5 worm cellular contexts compared by ENCODE assay signal in genomic region chrIV:7654212-7654778, ce11.
TF ChIP-seq lines count a peak whose summit lies in the region.

Gene nrde-4, minus strand, starts transcription at chrIV:7654262.

TF ChIP-seq in whole organism, L1 larva, 84 proteins besides CTCF, POLR2A, EP300 and RAD21 (continues in another document):
- TF ChIP-seq ces-1 (GFP tag; optimal IDR thresholded peaks at IDR 0.05; lab: Kevin White, UChicago) (no peak), C04F5.9 (tag; optimal IDR thresholded peaks at IDR 0.05; lab: Kevin White, UChicago) (no peak), isw-1 (GFP tag; IDR thresholded peaks at IDR 0.05; lab: Robert Waterston, UW) (peak; percentile 43), tbx-2 (tag; optimal IDR thresholded peaks at IDR 0.05; lab: Kevin White, UChicago) (peak; percentile 50), hpl-2 (GFP tag; optimal IDR thresholded peaks at IDR 0.05; lab: Kevin White, UChicago) (no peak), mep-1 (tag; optimal IDR thresholded peaks at IDR 0.05; lab: Kevin White, UChicago) (peak; percentile 81), lir-3 (tag; optimal IDR thresholded peaks at IDR 0.05; lab: Kevin White, UChicago; ENCODE audit: poor library complexity) (peak; percentile 70), unc-98 (GFP tag; IDR thresholded peaks at IDR 0.05; lab: Robert Waterston, UW) (no peak), snu-23 (GFP tag; optimal IDR thresholded peaks at IDR 0.05; lab: Kevin White, UChicago) (peak; percentile 76), swsn-7 (tag; optimal IDR thresholded peaks at IDR 0.05; lab: Kevin White, UChicago) (peak; percentile 61), nhr-47 (tag; optimal IDR thresholded peaks at IDR 0.05; lab: Kevin White, UChicago) (peak; percentile 61), unc-62 (GFP tag; optimal IDR thresholded peaks at IDR 0.05; lab: Kevin White, UChicago) (no peak), irx-1 (tag; optimal IDR thresholded peaks at IDR 0.05; lab: Kevin White, UChicago) (no peak), elt-3 (tag; optimal IDR thresholded peaks at IDR 0.05; lab: Kevin White, UChicago) (peak in 3 of 6 experiments; percentile 44 to 65 (median 61)), lin-13 (GFP tag; optimal IDR thresholded peaks at IDR 0.05; lab: Kevin White, UChicago) (peak; percentile 67), ceh-8 (GFP tag; optimal IDR thresholded peaks at IDR 0.05; lab: Kevin White, UChicago) (no peak), fkh-10 (GFP tag; optimal IDR thresholded peaks at IDR 0.05; lab: Kevin White, UChicago) (no peak), aly-2 (tag; optimal IDR thresholded peaks at IDR 0.05; lab: Kevin White, UChicago) (no peak)

TF ChIP-seq in whole organism, L3 larva, 47 proteins besides CTCF, POLR2A, EP300 and RAD21 (continues in another document):
- no peak for TF ChIP-seq zag-1 (tag; optimal IDR thresholded peaks at IDR 0.05; lab: Kevin White, UChicago)
- TF ChIP-seq lin-15B (tag; optimal IDR thresholded peaks at IDR 0.05; lab: Kevin White, UChicago), result peak; percentile 85
- TF ChIP-seq ceh-28 (tag; optimal IDR thresholded peaks at IDR 0.05; lab: Kevin White, UChicago), result no peak
- TF ChIP-seq jun-1 (tag; optimal IDR thresholded peaks at IDR 0.05; lab: Kevin White, UChicago), result no peak
- no peak for TF ChIP-seq ama-1 (optimal IDR thresholded peaks at IDR 0.05; lab: Kevin White, UChicago)
- no peak for TF ChIP-seq ZK546.5 (tag; optimal IDR thresholded peaks at IDR 0.05; lab: Kevin White, UChicago)
- peak; percentile 78 for TF ChIP-seq nfya-1 (tag; optimal IDR thresholded peaks at IDR 0.05; lab: Kevin White, UChicago; ENCODE audit: insufficient read depth)
- peak; percentile 43 for TF ChIP-seq nhr-43 (tag; optimal IDR thresholded peaks at IDR 0.05; lab: Kevin White, UChicago; ENCODE audit: poor library complexity, severe bottlenecking)
- TF ChIP-seq fkh-10 (GFP tag; optimal IDR thresholded peaks at IDR 0.05; lab: Kevin White, UChicago), result no peak
- peak; percentile 85 for TF ChIP-seq pha-4 (tag; optimal IDR thresholded peaks at IDR 0.05; lab: Kevin White, UChicago)
- TF ChIP-seq elt-3 (tag; optimal IDR thresholded peaks at IDR 0.05; lab: Kevin White, UChicago), result peak in 1 of 3 experiments; percentile 25
- TF ChIP-seq sea-2 (GFP tag; optimal IDR thresholded peaks at IDR 0.05; lab: Kevin White, UChicago), result no peak
- no peak for TF ChIP-seq nhr-11 (tag; optimal IDR thresholded peaks at IDR 0.05; lab: Kevin White, UChicago)
- no peak for TF ChIP-seq egl-5 (tag; optimal IDR thresholded peaks at IDR 0.05; lab: Kevin White, UChicago)
- TF ChIP-seq nhr-67 (tag; optimal IDR thresholded peaks at IDR 0.05; lab: Kevin White, UChicago), result no peak
- TF ChIP-seq mdl-1 (tag; optimal IDR thresholded peaks at IDR 0.05; lab: Kevin White, UChicago), result no peak
- TF ChIP-seq nhr-76 (tag; optimal IDR thresholded peaks at IDR 0.05; lab: Kevin White, UChicago), result no peak
- peak; percentile 69 for TF ChIP-seq lin-39 (tag; optimal IDR thresholded peaks at IDR 0.05; lab: Kevin White, UChicago)
- no peak for TF ChIP-seq ceh-82 (tag; optimal IDR thresholded peaks at IDR 0.05; lab: Kevin White, UChicago)

TF ChIP-seq in whole organism, early embryonic, 17 proteins besides CTCF, POLR2A, EP300 and RAD21:
- TF ChIP-seq hmbx-1 (tag; optimal IDR thresholded peaks at IDR 0.05; lab: Kevin White, UChicago) (no peak), scrt-1 (GFP tag; IDR thresholded peaks at IDR 0.05; lab: Robert Waterston, UW) (no peak), tra-4 (tag; optimal IDR thresholded peaks at IDR 0.05; lab: Kevin White, UChicago) (no peak), F13C5.2 (tag; optimal IDR thresholded peaks at IDR 0.05; lab: Kevin White, UChicago) (peak; percentile 16), flt-1 (GFP tag; IDR thresholded peaks at IDR 0.05; lab: Robert Waterston, UW) (no peak), tbx-37 (GFP tag; conservative IDR thresholded peaks at IDR 0.05; lab: Robert Waterston, UW) (no peak), sea-1 (GFP tag; conservative IDR thresholded peaks at IDR 0.05; lab: Robert Waterston, UW) (no peak), aly-1 (tag; optimal IDR thresholded peaks at IDR 0.05; lab: Kevin White, UChicago) (no peak), hnd-1 (tag; optimal IDR thresholded peaks at IDR 0.05; lab: Kevin White, UChicago) (no peak), pes-1 (GFP tag; IDR thresholded peaks at IDR 0.05; lab: Robert Waterston, UW) (peak; percentile 49; the same call in 1 of the 2 replicates), ceh-13 (GFP tag; optimal IDR thresholded peaks at IDR 0.05; lab: Kevin White, UChicago) (no peak), ama-1 (optimal IDR thresholded peaks at IDR 0.05; lab: Kevin White, UChicago) (no peak), ets-7 (tag; optimal IDR thresholded peaks at IDR 0.05; lab: Kevin White, UChicago) (no peak), hmg-4 (GFP tag; optimal IDR thresholded peaks at IDR 0.05; lab: Kevin White, UChicago) (no peak)

TF ChIP-seq in whole organism, midembryonic, 9 proteins besides CTCF, POLR2A, EP300 and RAD21:
- TF ChIP-seq flt-1 (GFP tag; IDR thresholded peaks at IDR 0.05; lab: Robert Waterston, UW) (peak; percentile 70; the same call in 1 of the 2 replicates), ztf-23 (GFP tag; IDR thresholded peaks at IDR 0.05; lab: Robert Waterston, UW) (peak; percentile 85), klf-2 (GFP tag; conservative IDR thresholded peaks at IDR 0.05; lab: Robert Waterston, UW) (no peak), ref-1 (GFP tag; conservative IDR thresholded peaks at IDR 0.05; lab: Robert Waterston, UW) (no peak), ztf-29 (GFP tag; IDR thresholded peaks at IDR 0.05; lab: Robert Waterston, UW) (0 out of 2 replicates have a peak, but pooled peaks have one; percentile 12), tab-1 (GFP tag; IDR thresholded peaks at IDR 0.05; lab: Robert Waterston, UW) (no peak), T22C8.4 (GFP tag; IDR thresholded peaks at IDR 0.05; lab: Robert Waterston, UW) (no peak), med-1 (GFP tag; optimal IDR thresholded peaks at IDR 0.05; lab: Kevin White, UChicago; ENCODE audit: insufficient read depth) (no peak), cog-1 (tag; optimal IDR thresholded peaks at IDR 0.05; lab: Kevin White, UChicago) (peak; percentile 41)

TF ChIP-seq in whole organism, young adult, 124 proteins besides CTCF, POLR2A, EP300 and RAD21:
- TF ChIP-seq hmg-1.2 (GFP tag; IDR thresholded peaks at IDR 0.05; lab: Robert Waterston, UW) (peak; percentile 31; the same call in 1 of the 2 replicates), attf-6 (GFP tag; IDR thresholded peaks at IDR 0.05; lab: Robert Waterston, UW) (no peak), ceh-100 (GFP tag; IDR thresholded peaks at IDR 0.05; lab: Robert Waterston, UW) (peak; percentile 96), cebp-1 (GFP tag; IDR thresholded peaks at IDR 0.05; lab: Robert Waterston, UW) (no peak), cebp-1 (tag; optimal IDR thresholded peaks at IDR 0.05; lab: Kevin White, UChicago) (peak; percentile 54), F52B5.7 (tag; optimal IDR thresholded peaks at IDR 0.05; lab: Kevin White, UChicago) (no peak), attf-5 (GFP tag; optimal IDR thresholded peaks at IDR 0.05; lab: Kevin White, UChicago) (peak; percentile 77), ZK185.1 (tag; optimal IDR thresholded peaks at IDR 0.05; lab: Kevin White, UChicago; ENCODE audit: poor library complexity, severe bottlenecking) (peak; percentile 34), bed-1 (GFP tag; IDR thresholded peaks at IDR 0.05; lab: Robert Waterston, UW) (no peak), ceh-91 (GFP tag; IDR thresholded peaks at IDR 0.05; lab: Robert Waterston, UW) (peak; percentile 28; the same call in 1 of the 2 replicates), snpc-4 (GFP tag; optimal IDR thresholded peaks at IDR 0.05; lab: Kevin White, UChicago) (no peak), snpc-4 (tag; optimal IDR thresholded peaks at IDR 0.05; lab: Kevin White, UChicago) (peak in 3 of 4 experiments; percentile 15 to 56 (median 52)), mcd-1 (GFP tag; IDR thresholded peaks at IDR 0.05; lab: Robert Waterston, UW) (peak; percentile 95), ztf-28 (GFP tag; IDR thresholded peaks at IDR 0.05; lab: Robert Waterston, UW) (no peak), mel-28 (tag; optimal IDR thresholded peaks at IDR 0.05; lab: Kevin White, UChicago; ENCODE audit: borderline replicate concordance) (no peak), lin-40 (tag; optimal IDR thresholded peaks at IDR 0.05; lab: Kevin White, UChicago) (peak; percentile 8), lag-1 (GFP tag; IDR thresholded peaks at IDR 0.05; lab: Robert Waterston, UW) (no peak), efl-1 (GFP tag; optimal IDR thresholded peaks at IDR 0.05; lab: Kevin White, UChicago) (peak; percentile 20), nhr-80 (tag; optimal IDR thresholded peaks at IDR 0.05; lab: Kevin White, UChicago) (peak; percentile 51), lin-54 (GFP tag; optimal IDR thresholded peaks at IDR 0.05; lab: Kevin White, UChicago) (peak; percentile 56), lsy-27 (tag; optimal IDR thresholded peaks at IDR 0.05; lab: Kevin White, UChicago; ENCODE audit: borderline replicate concordance, insufficient read depth) (peak; percentile 31), F23B12.7 (tag; optimal IDR thresholded peaks at IDR 0.05; lab: Kevin White, UChicago; ENCODE audit: insufficient read depth) (peak; percentile 83), lsl-1 (GFP tag; optimal IDR thresholded peaks at IDR 0.05; lab: Kevin White, UChicago) (peak; percentile 29), tbx-9 (tag; optimal IDR thresholded peaks at IDR 0.05; lab: Kevin White, UChicago; ENCODE audit: borderline replicate concordance) (no peak), madf-10 (tag; optimal IDR thresholded peaks at IDR 0.05; lab: Kevin White, UChicago) (peak; percentile 15), ceh-27 (GFP tag; optimal IDR thresholded peaks at IDR 0.05; lab: Kevin White, UChicago) (peak; percentile 19), tbp1 (GFP tag; optimal IDR thresholded peaks at IDR 0.05; lab: Kevin White, UChicago) (peak; percentile 26), nhr-120 (GFP tag; IDR thresholded peaks at IDR 0.05; lab: Robert Waterston, UW) (no peak), D2030.7 (GFP tag; IDR thresholded peaks at IDR 0.05; lab: Robert Waterston, UW) (peak; percentile 40; the same call in 1 of the 2 replicates), snpc-1.3 (tag; optimal IDR thresholded peaks at IDR 0.05; lab: Kevin White, UChicago; ENCODE audit: insufficient read depth) (peak; percentile 3), ztf-18 (tag; optimal IDR thresholded peaks at IDR 0.05; lab: Kevin White, UChicago) (peak; percentile 12)
TF ChIP-seq in whole organism, young adult: peak in this region for 21.

Comparison
In these comparisons a context has a peak if more than half of its experiments do, and no peak if none do; other contexts are left out.
1. Of the 8 proteins assayed by ChIP-seq in both whole organism, young adult and whole organism, L1 larva: peak only in whole organism, young adult: none; only in whole organism, L1 larva: dpl-1, lin-35, nhr-90 and unc-130; in both: efl-1 and snpc-4; in neither: 2.